Worm (Caenorhabditis elegans) whole organism, L2 larva: ENCODE data around the gene Y54E2A.4.

Experiments used
- F13H6.1 ChIP-seq: sonication (generic microtip); optimal IDR thresholded peaks from 2 replicates; lab custom pipeline; 2016; ENCODE audit warnings: missing genetic modification characterization, missing compliant biosample characterization
- alr-1 ChIP-seq: fragments of 150-350 bp; optimal IDR thresholded peaks from 2 replicates; lab custom pipeline; 2014; ENCODE audit warnings: missing biosample characterization, missing genetic modification characterization
- ama-1 ChIP-seq: fragments of 150-350 bp; optimal IDR thresholded peaks from 2 replicates; lab custom pipeline; 2018; ENCODE audit warnings: inconsistent platforms
- egl-27 ChIP-seq: sonication (generic microtip); optimal IDR thresholded peaks from 3 replicates; lab custom pipeline; 2017; ENCODE audit warnings: missing biosample characterization, missing genetic modification reagents, missing genetic modification characterization
- skn-1 ChIP-seq: sonication (generic microtip); optimal IDR thresholded peaks from 2 replicates; lab custom pipeline; 2017; ENCODE audit warnings: missing biosample characterization, missing genetic modification characterization
- zag-1 ChIP-seq: fragments of 150-350 bp; optimal IDR thresholded peaks from 2 replicates; lab custom pipeline; 2014; ENCODE audit warnings: missing biosample characterization, missing genetic modification characterization

ce11 chrII:14792470-14792869, 38.0 kb downstream of the Y54E2A.4 start:
- no peak for TF ChIP-seq F13H6.1 (tag; lab: Kevin White, UChicago)
- TF ChIP-seq alr-1 (tag; lab: Kevin White, UChicago): no peak
- no peak for TF ChIP-seq ama-1 (lab: Kevin White, UChicago)
- no peak for TF ChIP-seq zag-1
- TF ChIP-seq skn-1 (tag; lab: Kevin White, UChicago): no peak
- no peak for TF ChIP-seq egl-27 (tag; lab: Kevin White, UChicago)
